Fruit fly (Drosophila melanogaster) ovary, adult (tissue): ENCODE measurements around the gene tgo.
A peak's percentile ranks its signal among the peaks of the same experiment; 100 is the strongest.

Source experiments
- CG17801 ChIP-seq: fragments of 200-800 bp; optimal IDR thresholded peaks from 2 replicates; lab custom pipeline; 2019; ENCODE audit warnings: missing biosample characterization, mild to moderate bottlenecking, missing genetic modification characterization, moderate library complexity; ENCODE audit not compliant: partially characterized antibody

tgo gene

DNA sequence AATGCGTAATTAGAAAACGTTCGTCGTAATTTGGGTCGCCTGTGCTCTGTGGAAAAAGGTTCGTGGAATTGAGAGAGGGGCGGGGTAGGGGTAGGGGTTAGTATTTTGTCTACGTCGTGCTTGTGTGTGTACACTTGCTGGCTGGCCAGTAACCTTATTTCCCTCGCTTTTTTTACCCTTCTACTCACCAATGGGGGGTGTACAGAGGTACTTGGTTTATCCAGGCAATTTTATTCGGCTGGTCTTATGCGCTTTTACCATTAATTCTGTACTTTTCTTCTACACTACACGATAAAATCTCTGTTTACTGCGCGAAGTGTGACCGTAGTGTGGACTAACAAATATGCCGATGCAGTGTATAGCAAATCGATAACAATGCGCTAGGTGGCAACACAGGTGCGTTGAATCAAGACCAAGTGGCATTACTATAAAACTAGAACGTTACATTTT, at the start of gene tgo:
Gene tgo, minus strand, starts transcription at position 334 of the 450 bp plus-strand sequence.
- peak; percentile 16 for TF ChIP-seq CG17801 (GFP tag; lab: Kevin White, UChicago)

DNA sequence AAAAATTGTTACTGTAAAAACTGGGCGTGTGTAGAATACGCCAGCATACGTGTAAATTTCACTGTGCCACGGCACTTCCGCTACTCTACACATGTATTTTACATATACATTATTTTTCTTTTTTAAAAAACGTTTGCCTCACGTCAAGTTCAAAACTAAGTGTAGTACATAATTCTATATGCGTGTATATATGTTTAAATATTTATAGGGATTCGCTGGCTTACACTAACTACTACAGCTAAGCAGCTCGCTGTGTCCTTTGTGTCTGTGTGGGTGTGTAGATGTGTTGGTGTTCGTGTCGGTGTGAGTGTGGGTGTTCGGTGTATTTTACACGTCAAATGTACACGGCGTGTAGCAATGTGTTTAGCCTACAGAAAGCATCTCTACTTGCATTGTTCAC, 48.6 kb upstream of the tgo start:
- TF ChIP-seq CG17801 (GFP tag; lab: Kevin White, UChicago), result no peak

DNA sequence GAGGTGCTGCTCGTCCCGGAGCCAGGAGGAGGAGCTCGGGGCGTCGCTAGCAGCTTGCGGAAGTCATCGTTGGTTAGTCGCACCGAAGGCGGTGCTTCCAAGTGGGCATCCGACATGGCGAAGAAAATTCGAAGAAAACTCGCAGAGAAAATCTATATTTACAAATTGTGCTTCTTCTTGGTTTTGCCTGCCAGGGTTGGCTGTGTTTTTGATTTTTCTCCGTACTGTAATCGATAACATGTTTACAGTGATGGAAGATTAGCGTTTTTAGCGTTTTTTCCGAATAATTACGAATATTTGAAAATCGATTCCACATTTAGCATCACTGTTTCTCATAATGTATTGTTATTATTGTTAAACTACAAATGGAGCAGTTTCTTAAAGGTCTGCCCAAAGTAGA, 45.1 kb upstream of the tgo start, which contains the start of the genes beag and Ada:
Gene beag, minus strand, starts transcription at position 205 of the 400 bp plus-strand sequence.
Gene Ada, plus strand, starts transcription at position 310 of the 400 bp plus-strand sequence.
- TF ChIP-seq CG17801 (GFP tag; lab: Kevin White, UChicago), result peak; percentile 52

DNA sequence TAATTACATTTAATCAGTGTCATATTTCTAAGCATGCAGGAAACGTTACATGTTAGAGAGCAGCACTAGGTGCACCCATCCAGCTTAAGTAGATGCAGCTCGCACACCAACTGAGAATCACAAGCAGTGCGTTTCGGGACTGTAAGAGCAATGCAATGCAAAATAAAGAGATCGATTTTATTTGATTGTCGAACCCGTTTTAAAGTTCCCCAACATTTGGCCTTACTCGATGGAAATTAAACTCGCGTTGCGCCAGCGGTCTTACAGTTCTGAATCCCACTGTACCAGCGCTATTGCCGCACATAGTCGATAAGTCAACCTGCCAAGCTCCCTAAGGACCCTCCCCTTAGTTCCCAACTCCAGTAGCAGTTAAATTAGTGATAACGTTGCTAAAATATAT, 42.9 kb upstream of the tgo start:
- no peak for TF ChIP-seq CG17801 (GFP tag; lab: Kevin White, UChicago)

DNA sequence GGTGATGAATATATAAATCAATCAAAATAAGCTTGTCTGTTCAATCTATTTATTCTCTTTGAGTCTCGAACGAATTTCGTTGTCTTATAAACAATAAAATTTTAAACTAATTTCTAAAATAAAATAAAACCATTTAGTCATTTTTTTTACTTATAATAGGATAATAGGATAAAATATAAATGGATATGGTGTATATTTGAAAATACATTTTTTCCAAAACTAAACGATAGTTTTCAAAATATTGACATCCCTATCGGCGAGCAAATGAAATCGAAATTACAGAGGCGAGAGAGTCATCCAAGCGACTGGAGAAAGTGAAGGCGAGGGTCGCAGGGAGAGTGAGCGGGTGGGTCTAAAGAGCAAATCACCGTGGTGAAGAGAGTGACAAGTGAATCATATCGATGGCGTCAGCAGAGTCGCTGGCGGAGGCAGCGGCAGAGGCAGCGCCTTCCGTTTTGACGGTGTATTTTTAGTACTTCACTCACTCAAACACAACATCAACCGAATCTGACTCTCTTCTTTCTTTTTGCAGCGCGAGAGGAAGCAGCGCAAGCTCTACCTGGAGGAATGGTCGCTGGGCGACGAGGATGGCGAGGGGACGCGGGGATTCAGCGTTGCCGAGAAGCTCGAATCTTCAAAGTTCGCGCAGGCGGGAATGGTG, 37.7 kb upstream of the tgo start:
- TF ChIP-seq CG17801 (GFP tag; lab: Kevin White, UChicago), result peak; percentile 98

DNA sequence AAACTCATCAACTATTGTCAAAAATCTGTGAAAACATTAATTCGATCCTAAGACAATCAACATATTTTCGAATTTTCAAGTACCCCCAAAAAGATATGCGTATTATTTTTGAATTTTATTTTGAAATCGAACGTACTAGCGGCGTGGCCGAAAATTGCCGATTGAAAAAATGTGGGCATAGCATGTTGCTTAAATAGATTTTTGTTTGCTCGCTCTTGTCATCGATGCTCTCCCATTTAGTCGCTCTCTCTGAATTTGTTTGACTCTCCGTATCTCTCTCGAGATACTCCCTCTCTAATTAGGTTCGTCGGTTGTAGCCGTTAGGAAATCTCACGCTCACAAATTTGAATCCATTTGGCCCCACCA, 37.2 kb upstream of the tgo start:
- TF ChIP-seq CG17801 (GFP tag; lab: Kevin White, UChicago), result no peak

DNA sequence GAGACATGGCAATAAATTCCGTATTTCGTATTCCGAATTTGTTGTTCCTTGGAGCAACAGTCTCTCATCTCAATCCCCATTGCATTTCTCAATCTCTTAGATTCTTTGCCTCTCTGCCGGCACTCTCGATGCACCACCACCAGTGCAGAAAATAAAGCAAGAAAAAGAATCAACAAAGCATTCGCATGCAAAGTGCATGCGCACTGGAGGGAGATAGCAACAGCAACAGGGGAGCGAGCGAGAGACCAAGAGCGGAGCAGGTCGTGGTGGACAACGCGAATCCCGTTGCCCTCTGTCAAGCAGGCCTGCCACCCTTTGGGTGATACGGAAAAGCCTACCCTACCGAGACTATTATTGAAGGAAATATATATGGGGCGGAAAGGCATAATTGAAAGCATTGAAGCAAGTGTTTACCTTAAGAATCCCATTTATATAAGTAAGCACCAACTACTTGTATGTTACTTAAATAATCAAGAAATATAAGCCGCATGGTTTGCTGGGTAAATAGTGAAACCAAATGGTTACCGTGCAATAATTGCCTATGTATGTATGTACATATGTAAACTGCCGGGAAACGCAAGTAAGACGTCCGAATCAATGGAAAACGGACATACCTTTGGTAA, 36.7 kb upstream of the tgo start:
- TF ChIP-seq CG17801 (GFP tag; lab: Kevin White, UChicago), result no peak

DNA sequence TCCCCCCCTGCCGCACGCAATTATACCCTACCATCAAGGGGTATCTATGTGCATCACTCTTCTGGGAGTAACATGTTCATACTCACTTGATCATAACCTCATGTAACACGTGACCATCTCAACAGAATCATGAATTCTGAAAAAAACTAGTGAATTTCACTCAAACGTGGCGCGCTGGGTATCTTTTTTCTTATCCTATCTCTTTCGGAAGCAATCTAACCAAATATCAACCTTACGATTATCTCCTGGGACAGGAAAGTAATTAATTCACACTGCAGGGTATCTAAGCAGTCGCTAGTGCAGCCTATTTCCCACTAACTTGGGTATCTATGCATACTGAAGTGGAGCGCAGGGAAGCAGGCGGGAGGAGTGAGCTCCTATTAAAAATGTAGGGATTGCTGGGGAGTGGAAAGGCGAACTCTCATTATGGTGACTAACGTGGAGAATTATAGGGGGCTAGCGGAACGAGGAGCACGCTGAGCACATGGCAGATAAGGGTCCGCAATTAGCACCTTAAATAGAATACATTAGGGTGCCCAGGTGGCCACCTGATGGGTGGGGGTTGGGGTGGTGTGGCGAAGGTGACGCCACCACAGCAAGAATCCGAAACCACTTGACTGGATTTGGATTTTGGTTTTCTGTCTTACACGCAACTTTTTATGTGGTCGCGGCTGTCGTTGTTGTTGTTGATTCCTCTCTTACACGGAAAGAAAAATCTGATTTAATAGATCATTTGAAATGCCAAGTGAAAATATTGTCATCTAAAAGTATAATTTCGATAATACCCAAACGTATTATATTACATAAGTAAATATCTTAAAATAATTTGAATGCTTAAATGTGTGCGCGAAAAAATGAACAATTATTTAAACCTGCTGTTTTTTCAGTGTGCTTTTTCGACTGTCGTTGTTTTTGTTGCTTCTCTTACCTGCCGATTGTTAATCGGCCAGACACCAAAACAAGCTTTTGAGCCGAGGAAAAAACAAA, 35.6 kb upstream of the tgo start:
- TF ChIP-seq CG17801 (GFP tag; lab: Kevin White, UChicago), result peak; percentile 94

DNA sequence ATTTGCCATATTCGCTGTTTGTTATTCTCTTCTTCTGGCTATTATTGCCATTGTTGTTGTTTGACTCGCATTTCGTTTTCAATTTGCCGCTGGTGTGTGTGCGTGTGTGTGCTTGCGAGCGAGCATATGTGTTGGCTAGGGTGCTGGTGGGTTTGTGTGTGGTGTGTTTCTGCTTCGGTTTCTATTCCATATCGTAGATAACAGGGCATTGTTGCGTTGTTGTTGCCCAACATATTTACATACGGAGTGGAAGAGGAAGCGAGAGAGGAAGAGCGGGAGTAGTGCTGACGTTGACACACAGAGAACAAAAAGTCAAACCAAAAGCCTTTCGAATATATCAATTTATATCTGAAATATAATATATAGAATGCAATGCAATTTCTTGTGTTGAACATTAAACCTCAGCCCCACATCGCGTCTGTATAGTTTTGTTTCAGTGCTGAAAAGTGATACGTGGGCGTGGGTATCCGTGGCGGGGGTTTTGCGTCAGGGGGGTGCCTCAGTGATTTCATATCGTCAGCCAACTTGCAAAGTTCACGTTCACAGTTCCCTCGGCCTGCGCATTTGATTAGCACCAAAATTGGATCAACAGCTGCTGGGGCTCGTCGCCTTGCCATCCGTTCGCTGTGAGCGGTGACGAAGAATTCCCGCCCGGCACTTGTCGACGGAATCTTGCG, 34.8 kb upstream of the tgo start:
- peak; percentile 25 for TF ChIP-seq CG17801 (GFP tag; lab: Kevin White, UChicago)

DNA sequence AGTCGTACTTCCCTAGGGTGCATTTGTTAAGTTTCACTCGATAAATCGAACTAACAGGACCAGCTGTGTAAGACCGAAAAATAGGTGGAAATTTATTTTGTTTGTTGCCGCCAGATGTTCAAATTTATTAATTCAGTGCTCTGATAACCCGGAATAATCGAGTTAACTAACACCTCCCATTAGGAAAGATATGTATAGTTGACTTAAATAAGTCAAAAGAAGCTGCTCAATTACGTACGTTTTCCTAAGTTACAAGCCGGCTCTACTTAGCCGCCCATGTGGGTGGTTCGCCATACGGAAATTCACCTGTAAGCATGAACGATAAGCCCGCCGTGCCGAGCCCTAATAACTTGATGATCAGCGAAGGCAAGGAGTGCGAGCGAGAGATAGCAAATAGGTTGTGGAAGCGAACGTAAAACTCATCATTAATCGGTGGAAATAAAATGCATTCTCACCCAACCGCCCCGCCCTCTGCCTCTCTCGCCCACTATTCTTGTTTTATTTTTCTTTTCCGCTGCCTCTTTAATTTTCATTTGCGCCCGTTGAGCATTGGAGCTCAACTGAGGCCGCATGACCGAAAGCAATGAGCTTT, 34.1 kb upstream of the tgo start:
- no peak for TF ChIP-seq CG17801 (GFP tag; lab: Kevin White, UChicago)

DNA sequence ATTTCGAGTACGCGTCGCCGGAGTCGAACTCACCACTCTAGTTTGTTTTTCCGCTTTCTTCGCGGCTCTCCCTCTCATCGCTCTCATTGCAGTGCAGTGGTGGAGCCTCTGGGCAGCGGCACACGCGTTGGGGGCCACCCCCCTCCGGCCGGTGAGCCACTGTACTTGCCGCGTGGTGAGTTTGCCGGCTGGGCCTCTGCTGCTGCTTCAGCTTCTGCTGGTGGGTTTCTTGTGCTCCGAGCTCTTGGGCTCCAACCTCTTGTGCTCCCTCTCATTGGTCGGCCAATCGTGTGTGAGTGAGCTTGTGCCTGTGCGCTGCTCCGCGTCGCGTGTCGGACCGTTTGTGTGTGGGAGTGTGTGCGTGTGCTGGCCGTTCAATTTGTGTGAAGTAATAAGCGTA, 33.2 kb upstream of the tgo start:
- peak; percentile 42 for TF ChIP-seq CG17801 (GFP tag; lab: Kevin White, UChicago)

DNA sequence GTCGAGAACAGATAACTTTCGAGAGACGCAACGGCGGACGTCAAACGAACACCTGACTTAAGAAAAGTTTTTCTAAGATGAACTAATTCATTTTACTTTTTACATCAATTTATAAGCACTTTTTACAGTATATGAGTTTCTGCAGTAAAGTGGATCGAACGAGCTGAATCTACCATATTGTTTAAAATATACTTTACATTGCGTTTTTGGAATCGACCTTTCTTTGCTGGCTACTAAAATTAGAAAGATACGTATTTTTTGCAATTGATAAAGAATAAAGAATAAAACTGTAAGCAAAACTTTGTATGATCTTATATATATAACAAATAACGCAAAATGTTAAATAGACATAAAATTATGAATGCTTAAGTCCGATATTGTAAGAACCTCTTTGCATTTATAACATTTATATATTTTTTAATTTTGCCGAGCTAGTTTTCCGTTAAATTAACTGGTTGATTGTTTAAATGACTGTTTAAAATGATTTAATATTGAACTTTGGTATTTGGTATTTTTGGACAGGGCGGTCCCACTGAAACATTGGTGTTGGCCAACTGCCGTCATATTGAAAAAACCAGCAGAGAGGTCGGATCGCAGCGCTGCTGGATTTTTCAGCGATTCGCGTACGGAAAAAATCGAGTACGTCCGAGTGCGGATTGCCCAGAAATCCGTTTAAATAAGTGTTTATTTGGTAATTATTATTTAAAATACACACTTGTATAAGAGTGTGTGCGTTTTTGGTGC, 32.3 kb upstream of the tgo start, which contains the start of gene Kdm2:
Gene Kdm2, plus strand, starts transcription at position 559 of the 744 bp plus-strand sequence.
- peak; percentile 51 for TF ChIP-seq CG17801 (GFP tag; lab: Kevin White, UChicago)

DNA sequence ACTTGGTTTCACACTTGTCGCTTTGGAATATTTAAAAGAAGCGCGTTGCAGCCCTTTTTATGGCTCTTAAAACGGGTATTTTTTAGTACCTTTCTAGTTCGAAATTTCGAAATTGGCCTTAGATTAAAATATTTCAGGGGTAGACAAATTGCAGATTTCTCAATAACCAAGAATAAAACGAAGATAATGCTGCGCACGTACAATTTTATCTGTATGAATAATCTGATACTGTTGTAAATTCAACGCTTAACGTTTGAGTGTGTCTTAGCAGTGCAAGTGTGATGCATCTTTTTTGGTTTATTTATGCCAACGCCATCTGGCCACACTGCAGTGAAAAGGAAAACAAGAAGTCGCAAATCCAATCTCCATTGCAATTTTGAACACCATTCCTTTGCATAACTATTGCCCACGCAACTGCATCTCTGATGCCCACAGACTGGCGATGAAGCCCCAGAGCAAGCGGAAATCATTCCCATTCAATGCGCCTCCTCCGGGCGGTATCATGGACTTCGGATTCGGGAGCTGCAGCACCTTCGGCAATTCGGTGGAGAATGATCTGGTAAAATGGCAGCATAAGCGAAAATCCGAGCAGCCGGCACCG, 30.8 kb upstream of the tgo start, which contains the start of gene Nmdmc:
Gene Nmdmc, minus strand, starts transcription at position 37 of the 601 bp plus-strand sequence.
- TF ChIP-seq CG17801 (GFP tag; lab: Kevin White, UChicago), result no peak
